Worm (Caenorhabditis elegans): ENCODE results near the gene clec-186.

- TF ChIP-seq aly-1 (tag; optimal IDR thresholded peaks at IDR 0.05) (no peak), hmg-4 (GFP tag; optimal IDR thresholded peaks at IDR 0.05) (no peak), hmbx-1 (tag; optimal IDR thresholded peaks at IDR 0.05) (no peak), flt-1 (GFP tag; IDR thresholded peaks at IDR 0.05) (no peak), pes-1 (GFP tag; IDR thresholded peaks at IDR 0.05) (no peak), tbx-37 (GFP tag; conservative IDR thresholded peaks at IDR 0.05) (no peak), sea-1 (GFP tag; conservative IDR thresholded peaks at IDR 0.05) (no peak), ama-1 (optimal IDR thresholded peaks at IDR 0.05) (no peak), ets-7 (tag; optimal IDR thresholded peaks at IDR 0.05) (no peak), hnd-1 (tag; optimal IDR thresholded peaks at IDR 0.05) (no peak), ceh-36 (tag; optimal IDR thresholded peaks at IDR 0.05) (no peak), ceh-13 (GFP tag; optimal IDR thresholded peaks at IDR 0.05) (no peak)
Observed at ce11 chrIV:12834417-12834731, 31.5 kb upstream of the clec-186 start.

Measured in whole organism, early embryonic.